Fruit fly (Drosophila melanogaster) whole organism, embryonic: ENCODE measurements around the gene CG43638.

Experiments
- CG10462 ChIP-seq: fragments of 200-800 bp; sonication (Bioruptor generic); optimal IDR thresholded peaks from 2 replicates; lab custom pipeline; 2016; ENCODE audit warnings: missing biosample characterization, missing genetic modification characterization
- CG11085 ChIP-seq: fragments of 200-800 bp; sonication (Bioruptor generic); IDR thresholded peaks from 2 replicates; pipeline ENCODE4 v1.3.6; 2022; ENCODE audit warnings: missing biosample characterization, missing genetic modification characterization
- CG11247 ChIP-seq: fragments of 200-800 bp; sonication (Bioruptor generic); IDR thresholded peaks from 2 replicates; pipeline ENCODE4 v1.3.6; 2022; ENCODE audit warnings: missing biosample characterization, missing genetic modification characterization
- CG11560 ChIP-seq: fragments of 200-800 bp; sonication (Bioruptor generic); IDR thresholded peaks from 3 replicates; pipeline ENCODE4 v1.3.6; 2022; ENCODE audit warnings: missing biosample characterization, missing genetic modification characterization
- CG14441 ChIP-seq: fragments of 200-800 bp; sonication (Bioruptor generic); IDR thresholded peaks from 2 replicates; pipeline ENCODE4 v1.3.6; 2022; ENCODE audit warnings: missing biosample characterization, missing genetic modification characterization
- CG14710 ChIP-seq: fragments of 200-800 bp; sonication (Bioruptor generic); optimal IDR thresholded peaks from 3 replicates; lab custom pipeline; 2019; ENCODE audit warnings: missing biosample characterization, mild to moderate bottlenecking, missing genetic modification characterization, moderate library complexity
- CG17186 ChIP-seq: fragments of 200-800 bp; sonication (Bioruptor generic); optimal IDR thresholded peaks from 3 replicates; lab custom pipeline; 2017; ENCODE audit warnings: missing biosample characterization, missing genetic modification reagents, missing genetic modification characterization
- CG18599 ChIP-seq: fragments of 200-800 bp; sonication (Bioruptor generic); optimal IDR thresholded peaks from 3 replicates; lab custom pipeline; 2017; ENCODE audit warnings: missing biosample characterization, missing genetic modification characterization, mild to moderate bottlenecking, moderate library complexity, missing genetic modification reagents
- CG34376 ChIP-seq: fragments of 200-800 bp; sonication (Bioruptor generic); optimal IDR thresholded peaks from 2 replicates; lab custom pipeline; 2018; ENCODE audit warnings: missing biosample characterization, mild to moderate bottlenecking, missing genetic modification characterization
- CG4282 ChIP-seq: fragments of 200-800 bp; sonication (Bioruptor generic); optimal IDR thresholded peaks from 2 replicates; lab custom pipeline; 2016; ENCODE audit warnings: missing biosample characterization, missing genetic modification characterization
- CG5180 ChIP-seq: fragments of 200-800 bp; sonication (Bioruptor generic); optimal IDR thresholded peaks from 3 replicates; lab custom pipeline; 2017; ENCODE audit warnings: missing biosample characterization, missing genetic modification characterization, mild to moderate bottlenecking, moderate library complexity, missing genetic modification reagents
- CG5245 ChIP-seq: fragments of 200-800 bp; sonication (Bioruptor generic); optimal IDR thresholded peaks from 3 replicates; lab custom pipeline; 2016; ENCODE audit warnings: missing biosample characterization, missing genetic modification characterization
- CG6683 ChIP-seq: fragments of 200-800 bp; sonication (Bioruptor generic); optimal IDR thresholded peaks from 2 replicates; lab custom pipeline; 2017; ENCODE audit warnings: missing biosample characterization, mild to moderate bottlenecking, missing genetic modification characterization, missing genetic modification reagents
- CG7271 ChIP-seq: fragments of 200-800 bp; sonication (Bioruptor generic); optimal IDR thresholded peaks from 2 replicates; lab custom pipeline; 2018; ENCODE audit warnings: missing biosample characterization, mild to moderate bottlenecking, missing genetic modification characterization, moderate library complexity
- CG7839 ChIP-seq: fragments of 200-800 bp; sonication (Bioruptor generic); optimal IDR thresholded peaks from 3 replicates; lab custom pipeline; 2018; ENCODE audit warnings: missing biosample characterization, mild to moderate bottlenecking, missing genetic modification characterization, moderate library complexity
- CG8089 ChIP-seq: fragments of 200-800 bp; sonication (Bioruptor generic); optimal IDR thresholded peaks from 3 replicates; lab custom pipeline; 2016; ENCODE audit warnings: missing biosample characterization, missing genetic modification characterization
- CG9817 ChIP-seq: fragments of 200-800 bp; sonication (Bioruptor generic); optimal IDR thresholded peaks from 2 replicates; lab custom pipeline; 2018; ENCODE audit warnings: missing biosample characterization, mild to moderate bottlenecking, missing genetic modification characterization, moderate library complexity
- Dip3 ChIP-seq: fragments of 200-800 bp; sonication (Bioruptor generic); optimal IDR thresholded peaks from 3 replicates; lab custom pipeline; 2016; ENCODE audit warnings: missing biosample characterization, missing genetic modification characterization
- Fer1 ChIP-seq: fragments of 200-800 bp; sonication (Bioruptor generic); optimal IDR thresholded peaks from 2 replicates; lab custom pipeline; 2017; ENCODE audit warnings: missing biosample characterization, mild to moderate bottlenecking, missing genetic modification characterization
- H15 ChIP-seq: fragments of 200-800 bp; sonication (Bioruptor generic); IDR thresholded peaks from 3 replicates; pipeline ENCODE4 v1.3.6; 2022; ENCODE audit warnings: missing biosample characterization, missing genetic modification characterization
- Hey ChIP-seq: fragments of 200-800 bp; sonication (Bioruptor generic); optimal IDR thresholded peaks from 3 replicates; lab custom pipeline; 2018; ENCODE audit warnings: missing biosample characterization, mild to moderate bottlenecking, missing genetic modification characterization
- Hr78 ChIP-seq, 2 experiments: fragments of 200-800 bp in 1 of 2; fragments of >200 bp in 1 of 2; sonication (Bioruptor generic) in 1 of 2; optimal IDR thresholded peaks; 2 replicates each; lab custom pipeline; 2017 to 2019; ENCODE audit warnings: missing biosample characterization in 2 of 2, missing genetic modification characterization in 2 of 2, mild to moderate bottlenecking in 1 of 2, moderate library complexity in 1 of 2
- Pdp1 ChIP-seq, 2 experiments: fragments of 200-800 bp; sonication (Bioruptor generic); optimal IDR thresholded peaks; 3 replicates each; lab custom pipeline; 2016; ENCODE audit warnings: missing biosample characterization in 2 of 2, missing genetic modification characterization in 2 of 2, mild to moderate bottlenecking in 1 of 2, moderate library complexity in 1 of 2
- Ptx1 ChIP-seq: fragments of 200-800 bp; sonication (Bioruptor generic); IDR thresholded peaks from 2 replicates; pipeline ENCODE4 v1.3.6; 2022; ENCODE audit warnings: missing biosample characterization, missing genetic modification characterization
- Side ChIP-seq: fragments of 200-800 bp; sonication (Bioruptor generic); optimal IDR thresholded peaks from 2 replicates; lab custom pipeline; 2016; ENCODE audit warnings: missing biosample characterization, missing genetic modification characterization
- Tbp ChIP-seq: fragments of >200 bp; optimal IDR thresholded peaks from 2 replicates; lab custom pipeline; 2018; ENCODE audit warnings: missing biosample characterization, missing genetic modification characterization
- Vsx1 ChIP-seq: fragments of 200-800 bp; sonication (Bioruptor generic); optimal IDR thresholded peaks from 2 replicates; lab custom pipeline; 2017; ENCODE audit warnings: missing biosample characterization, mild to moderate bottlenecking, missing genetic modification characterization, missing genetic modification reagents
- ara ChIP-seq: fragments of 200-800 bp; sonication (Bioruptor generic); IDR thresholded peaks from 2 replicates; pipeline ENCODE4 v1.3.6; 2022; ENCODE audit warnings: missing biosample characterization, missing genetic modification characterization
- chif ChIP-seq, 2 experiments: fragments of 200-800 bp; sonication (Bioruptor generic); optimal IDR thresholded peaks; 3 replicates each; lab custom pipeline; 2016; ENCODE audit warnings: missing biosample characterization in 2 of 2, missing genetic modification characterization in 2 of 2
- chm ChIP-seq: fragments of 200-800 bp; sonication (Bioruptor generic); IDR thresholded peaks from 2 replicates; pipeline ENCODE4 v1.3.6; 2022; ENCODE audit warnings: missing biosample characterization, missing genetic modification characterization
- dan ChIP-seq: fragments of 200-800 bp; sonication (Bioruptor generic); IDR thresholded peaks from 2 replicates; pipeline ENCODE4 v1.3.6; 2022; ENCODE audit warnings: missing biosample characterization, missing genetic modification characterization
- disco-r ChIP-seq: fragments of 200-800 bp; sonication (Bioruptor generic); optimal IDR thresholded peaks from 2 replicates; lab custom pipeline; 2016; ENCODE audit warnings: missing biosample characterization, missing genetic modification characterization
- ems ChIP-seq: fragments of 200-800 bp; sonication (Bioruptor generic); optimal IDR thresholded peaks from 3 replicates; lab custom pipeline; 2016; ENCODE audit warnings: missing biosample characterization, missing genetic modification characterization
- exex ChIP-seq: fragments of 200-800 bp; sonication (Bioruptor generic); optimal IDR thresholded peaks from 4 replicates; lab custom pipeline; 2018; ENCODE audit warnings: missing biosample characterization, mild to moderate bottlenecking, missing genetic modification characterization, moderate library complexity
- gce ChIP-seq: fragments of 200-800 bp; sonication (Bioruptor generic); IDR thresholded peaks from 3 replicates; pipeline ENCODE4 v1.3.6; 2022; ENCODE audit warnings: missing biosample characterization, missing genetic modification characterization
- grn ChIP-seq: fragments of 200-800 bp; sonication (Bioruptor generic); optimal IDR thresholded peaks from 3 replicates; lab custom pipeline; 2017; ENCODE audit warnings: missing biosample characterization, missing genetic modification characterization
- gsb ChIP-seq: fragments of 200-800 bp; sonication (Bioruptor generic); IDR thresholded peaks from 2 replicates; pipeline ENCODE4 v1.3.6; 2022; ENCODE audit warnings: missing biosample characterization, missing genetic modification characterization
- jing ChIP-seq: fragments of 200-800 bp; sonication (Bioruptor generic); optimal IDR thresholded peaks from 2 replicates; lab custom pipeline; 2018; ENCODE audit warnings: missing biosample characterization, mild to moderate bottlenecking, missing genetic modification characterization
- kay ChIP-seq: fragments of 200-800 bp; sonication (Bioruptor generic); optimal IDR thresholded peaks from 2 replicates; lab custom pipeline; 2016; ENCODE audit warnings: missing biosample characterization, missing genetic modification characterization
- knrl ChIP-seq: fragments of 200-800 bp; sonication (Bioruptor generic); IDR thresholded peaks from 3 replicates; pipeline ENCODE4 v1.3.6; 2022; ENCODE audit warnings: missing biosample characterization, missing genetic modification characterization; ENCODE audit not compliant: partially characterized antibody
- lab ChIP-seq: fragments of 200-800 bp; sonication (Bioruptor generic); optimal IDR thresholded peaks from 3 replicates; lab custom pipeline; 2017; ENCODE audit warnings: missing biosample characterization, missing genetic modification characterization, mild to moderate bottlenecking, moderate library complexity, missing genetic modification reagents
- mirr ChIP-seq: fragments of 200-800 bp; sonication (Bioruptor generic); optimal IDR thresholded peaks from 3 replicates; lab custom pipeline; 2018; ENCODE audit warnings: missing biosample characterization, mild to moderate bottlenecking, missing genetic modification characterization
- oc ChIP-seq: fragments of 200-800 bp; sonication (Bioruptor generic); optimal IDR thresholded peaks from 2 replicates; lab custom pipeline; 2018; ENCODE audit warnings: missing biosample characterization, mild to moderate bottlenecking, missing genetic modification characterization, moderate library complexity
- run ChIP-seq: fragments of 200-800 bp; sonication (Bioruptor generic); optimal IDR thresholded peaks from 3 replicates; lab custom pipeline; 2018; ENCODE audit warnings: missing biosample characterization, mild to moderate bottlenecking, missing genetic modification characterization
- sug ChIP-seq: fragments of 200-800 bp; optimal IDR thresholded peaks from 2 replicates; lab custom pipeline; 2019; ENCODE audit warnings: missing biosample characterization, mild to moderate bottlenecking, missing genetic modification characterization, moderate library complexity
- tap ChIP-seq: fragments of 200-800 bp; optimal IDR thresholded peaks from 3 replicates; lab custom pipeline; 2019; ENCODE audit warnings: missing biosample characterization, mild to moderate bottlenecking, missing genetic modification characterization, moderate library complexity
- tin ChIP-seq: fragments of 200-800 bp; sonication (Bioruptor generic); optimal IDR thresholded peaks from 3 replicates; lab custom pipeline; 2016; ENCODE audit warnings: missing biosample characterization, missing genetic modification characterization
- twi ChIP-seq: fragments of 200-800 bp; optimal IDR thresholded peaks from 2 replicates; lab custom pipeline; 2019; ENCODE audit warnings: missing biosample characterization, mild to moderate bottlenecking, missing genetic modification characterization, moderate library complexity
- unc-4 ChIP-seq: fragments of 200-800 bp; sonication (Bioruptor generic); IDR thresholded peaks from 2 replicates; pipeline ENCODE4 v1.3.6; 2022; ENCODE audit warnings: missing biosample characterization, missing genetic modification characterization; ENCODE audit not compliant: partially characterized antibody
- zen ChIP-seq: fragments of 200-800 bp; sonication (Bioruptor generic); optimal IDR thresholded peaks from 3 replicates; lab custom pipeline; 2018; ENCODE audit warnings: missing biosample characterization, mild to moderate bottlenecking, missing genetic modification characterization, moderate library complexity

The CG43638 gene

DNA sequence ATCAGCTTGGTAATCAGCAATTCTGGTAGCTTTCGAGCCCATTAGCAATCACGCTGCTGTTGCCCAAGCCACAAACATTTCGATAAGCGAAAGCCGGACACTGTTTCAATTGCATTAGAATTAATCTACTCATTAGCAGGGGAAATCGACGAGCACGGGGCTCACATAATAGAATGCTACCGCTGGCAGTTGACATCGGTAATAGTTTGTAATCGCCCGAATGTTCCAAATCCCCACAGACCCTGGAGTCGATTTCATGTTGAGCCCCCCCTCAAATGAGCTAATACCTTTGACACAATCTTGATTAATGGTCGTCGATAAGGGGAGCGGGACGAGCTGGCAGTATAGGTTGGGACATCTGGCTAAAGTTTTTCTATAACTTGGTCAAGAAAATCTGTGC is 13.2 kb downstream of the CG43638 start (continued):
- peak in 1 of 2 experiments; percentile 35 for TF ChIP-seq Hr78 (GFP tag; optimal IDR thresholded peaks at IDR 0.05; lab: Kevin White, UChicago)
- peak; percentile 7 for TF ChIP-seq CG5180 (GFP tag; lab: Kevin White, UChicago)
- peak; percentile 91 for TF ChIP-seq lab (GFP tag; lab: Kevin White, UChicago)
- TF ChIP-seq CG7839 (tag; lab: Kevin White, UChicago): no peak
- peak; percentile 95 for TF ChIP-seq exex (tag; lab: Kevin White, UChicago)
- TF ChIP-seq sug: peak; percentile 92
- TF ChIP-seq Vsx1 (GFP tag; lab: Kevin White, UChicago): peak; percentile 82
- TF ChIP-seq CG11085: no peak
- peak; percentile 1 for TF ChIP-seq Fer1 (GFP tag; lab: Kevin White, UChicago)
- peak; percentile 39 for TF ChIP-seq run (tag; lab: Kevin White, UChicago)
- no peak for TF ChIP-seq Hey
- TF ChIP-seq Side (GFP tag; lab: Kevin White, UChicago): no peak
- peak; percentile 1 for TF ChIP-seq CG18599
- TF ChIP-seq mirr (GFP tag; lab: Kevin White, UChicago): peak; percentile 76
- no peak for TF ChIP-seq CG5245 (GFP tag; lab: Kevin White, UChicago)
- no peak for TF ChIP-seq Tbp (GFP tag; lab: Kevin White, UChicago)
- TF ChIP-seq grn: peak; percentile 88
- no peak for TF ChIP-seq gsb (GFP tag; lab: Robert Waterston, UW)
- TF ChIP-seq CG14441 (GFP tag; lab: Robert Waterston, UW): peak; percentile 28; the same call in 1 of the 2 replicates
- peak; percentile 38 for TF ChIP-seq CG34376 (GFP tag; lab: Kevin White, UChicago)
- TF ChIP-seq chm (GFP tag; lab: Robert Waterston, UW): peak; percentile 27; the same call in 1 of the 2 replicates
- TF ChIP-seq Ptx1 (GFP tag; lab: Robert Waterston, UW): 0 out of 2 replicates have a peak, but pooled peaks have one; percentile 16
- no peak for TF ChIP-seq Dip3 (GFP tag; lab: Kevin White, UChicago)

DNA sequence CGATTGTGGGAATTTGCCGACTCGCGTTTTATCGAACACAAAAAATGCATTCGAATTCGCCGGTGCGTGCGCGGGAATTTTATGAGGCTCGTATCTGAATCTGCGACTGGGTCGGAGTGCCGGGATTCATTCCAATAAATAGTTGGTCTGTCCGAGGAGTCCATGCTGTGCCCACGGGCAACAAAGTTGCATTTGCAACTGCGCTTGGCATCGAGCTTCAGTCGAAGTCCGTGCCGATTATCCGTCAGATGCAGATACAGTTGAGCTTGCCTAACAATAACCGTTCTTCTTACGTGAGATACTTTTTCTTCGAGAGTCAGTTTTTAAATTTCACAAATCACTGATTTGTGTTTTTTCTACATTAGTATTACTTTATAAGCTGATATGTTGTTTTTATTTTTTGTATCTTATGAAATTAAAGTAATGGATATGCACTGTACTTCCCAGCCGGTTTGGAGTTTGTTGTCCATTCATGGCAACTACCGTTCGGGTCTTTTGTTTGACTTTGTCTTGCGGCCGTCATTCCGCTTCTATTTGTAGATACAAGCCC is 14.0 kb downstream of the CG43638 start:
- TF ChIP-seq disco-r (GFP tag; lab: Kevin White, UChicago): no peak
- TF ChIP-seq tin: peak; percentile 35
- TF ChIP-seq CG6683 (GFP tag; lab: Kevin White, UChicago): no peak
- TF ChIP-seq CG4282 (GFP tag; lab: Kevin White, UChicago): no peak
- no peak for TF ChIP-seq unc-4
- TF ChIP-seq CG14710 (tag; lab: Kevin White, UChicago): peak; percentile 55
- TF ChIP-seq CG8089 (GFP tag; lab: Kevin White, UChicago): no peak
- TF ChIP-seq zen (tag; lab: Kevin White, UChicago): no peak
- no peak for TF ChIP-seq ara (GFP tag; lab: Robert Waterston, UW)
- TF ChIP-seq tap (tag; lab: Kevin White, UChicago): peak; percentile 49
- no peak for TF ChIP-seq dan (GFP tag; lab: Robert Waterston, UW)
- no peak for TF ChIP-seq CG17186 (GFP tag; lab: Kevin White, UChicago)
- TF ChIP-seq CG7271 (tag; lab: Kevin White, UChicago): no peak
- TF ChIP-seq chif (GFP tag; optimal IDR thresholded peaks at IDR 0.05; lab: Kevin White, UChicago): no peak
- TF ChIP-seq twi (tag; lab: Kevin White, UChicago): no peak
- TF ChIP-seq Pdp1 (GFP tag; optimal IDR thresholded peaks at IDR 0.05; lab: Kevin White, UChicago): peak in 1 of 2 experiments; percentile 16
- peak; percentile 8 for TF ChIP-seq ems (GFP tag; lab: Kevin White, UChicago)
- TF ChIP-seq CG10462 (GFP tag; lab: Kevin White, UChicago): no peak
- TF ChIP-seq CG11560 (tag; lab: Robert Waterston, UW): 0 out of 3 replicates have a peak, but pooled peaks have one; percentile 45
- no peak for TF ChIP-seq CG9817 (tag; lab: Kevin White, UChicago)
- no peak for TF ChIP-seq oc (tag; lab: Kevin White, UChicago)
- TF ChIP-seq kay (GFP tag; lab: Kevin White, UChicago): peak; percentile 14
- no peak for TF ChIP-seq H15
- TF ChIP-seq knrl (GFP tag; lab: Robert Waterston, UW): no peak
- no peak for TF ChIP-seq jing (GFP tag; lab: Kevin White, UChicago)
- TF ChIP-seq CG11247 (GFP tag; lab: Robert Waterston, UW): no peak
- no peak for TF ChIP-seq gce (GFP tag; lab: Robert Waterston, UW)
